Worm (Caenorhabditis elegans) whole organism, L3 larva: Measurements from ENCODE around the gene F31E8.4.
A peak's percentile ranks its signal among the peaks of the same experiment; 100 is the strongest.

Source experiments
- R02D3.7 ChIP-seq: fragments of 150-350 bp; optimal IDR thresholded peaks from 2 replicates; lab custom pipeline; 2014; ENCODE audit warnings: missing biosample characterization, missing genetic modification characterization
- ZK546.5 ChIP-seq: sonication (generic microtip); optimal IDR thresholded peaks from 2 replicates; lab custom pipeline; 2017; ENCODE audit warnings: missing biosample characterization, missing genetic modification characterization
- aly-2 ChIP-seq: fragments of 150-350 bp; optimal IDR thresholded peaks from 2 replicates; lab custom pipeline; 2014; ENCODE audit warnings: missing biosample characterization, missing genetic modification characterization
- ama-1 ChIP-seq: fragments of 150-350 bp; optimal IDR thresholded peaks from 2 replicates; lab custom pipeline; 2018
- ceh-16 ChIP-seq: sonication (generic microtip); optimal IDR thresholded peaks from 2 replicates; lab custom pipeline; 2017; ENCODE audit warnings: missing biosample characterization, missing genetic modification characterization
- ceh-28 ChIP-seq: fragments of 150-350 bp; optimal IDR thresholded peaks from 2 replicates; lab custom pipeline; 2014; ENCODE audit warnings: missing biosample characterization, missing genetic modification reagents, missing genetic modification characterization
- ceh-82 ChIP-seq: fragments of 150-350 bp; optimal IDR thresholded peaks from 2 replicates; lab custom pipeline; 2014; ENCODE audit warnings: missing biosample characterization, missing genetic modification characterization
- ceh-9 ChIP-seq: sonication (generic microtip); optimal IDR thresholded peaks from 2 replicates; lab custom pipeline; 2018; ENCODE audit warnings: missing biosample characterization, missing genetic modification characterization
- daf-12 ChIP-seq: fragments of 150-350 bp; optimal IDR thresholded peaks from 2 replicates; lab custom pipeline; 2014; ENCODE audit warnings: missing biosample characterization, missing genetic modification reagents, missing genetic modification characterization
- egl-27 ChIP-seq: sonication (generic microtip); optimal IDR thresholded peaks from 4 replicates; lab custom pipeline; 2017; ENCODE audit warnings: missing biosample characterization, missing genetic modification reagents, missing genetic modification characterization
- egl-5 ChIP-seq: fragments of 150-350 bp; optimal IDR thresholded peaks from 2 replicates; lab custom pipeline; 2017; ENCODE audit warnings: missing biosample characterization, missing genetic modification reagents, missing genetic modification characterization, inconsistent platforms
- elt-1 ChIP-seq: fragments of 150-350 bp; optimal IDR thresholded peaks from 2 replicates; lab custom pipeline; 2014; ENCODE audit warnings: missing biosample characterization, missing genetic modification characterization
- elt-2 ChIP-seq: sonication (generic microtip); optimal IDR thresholded peaks from 2 replicates; lab custom pipeline; 2016; ENCODE audit warnings: missing genetic modification reagents, mild to moderate bottlenecking, missing genetic modification characterization, missing compliant biosample characterization
- elt-3 ChIP-seq, 3 experiments: fragments of 150-350 bp in 1 of 3; sonication (generic microtip) in 2 of 3; optimal IDR thresholded peaks; 2 replicates in 2 of 3; 4 replicates in 1 of 3; lab custom pipeline; 2014 to 2017; ENCODE audit warnings: missing biosample characterization in 3 of 3, missing genetic modification characterization in 3 of 3
- eor-1 ChIP-seq, 2 experiments: fragments of 150-350 bp; optimal IDR thresholded peaks; 2 replicates each; lab custom pipeline; 2014 to 2018; ENCODE audit warnings: missing biosample characterization in 2 of 2, missing genetic modification characterization in 2 of 2
- fkh-10 ChIP-seq: sonication (generic microtip); optimal IDR thresholded peaks from 2 replicates; lab custom pipeline; 2017; ENCODE audit warnings: missing biosample characterization, missing genetic modification reagents, missing genetic modification characterization
- fkh-2 ChIP-seq: fragments of 150-350 bp; optimal IDR thresholded peaks from 2 replicates; lab custom pipeline; 2014; ENCODE audit warnings: missing biosample characterization, missing genetic modification reagents, missing genetic modification characterization
- fos-1 ChIP-seq: fragments of 150-350 bp; optimal IDR thresholded peaks from 2 replicates; lab custom pipeline; 2014; ENCODE audit warnings: missing biosample characterization, missing genetic modification characterization
- hmg-11 ChIP-seq: sonication (generic microtip); optimal IDR thresholded peaks from 2 replicates; lab custom pipeline; 2016; ENCODE audit warnings: missing genetic modification characterization, missing compliant biosample characterization
- jun-1 ChIP-seq: fragments of 150-350 bp; optimal IDR thresholded peaks from 2 replicates; lab custom pipeline; 2014; ENCODE audit warnings: missing biosample characterization, missing genetic modification reagents, missing genetic modification characterization
- lin-15B ChIP-seq: fragments of 150-350 bp; optimal IDR thresholded peaks from 2 replicates; lab custom pipeline; 2014; ENCODE audit warnings: missing biosample characterization, missing genetic modification characterization
- lin-39 ChIP-seq: fragments of 150-350 bp; optimal IDR thresholded peaks from 2 replicates; lab custom pipeline; 2018; ENCODE audit warnings: missing biosample characterization, missing genetic modification reagents, missing genetic modification characterization
- lsy-12 ChIP-seq: sonication (generic microtip); optimal IDR thresholded peaks from 2 replicates; lab custom pipeline; 2016; ENCODE audit warnings: mild to moderate bottlenecking, missing genetic modification characterization, missing compliant biosample characterization
- mdl-1 ChIP-seq: fragments of 150-350 bp; optimal IDR thresholded peaks from 2 replicates; lab custom pipeline; 2014; ENCODE audit warnings: missing biosample characterization, missing genetic modification characterization
- mml-1 ChIP-seq: fragments of 150-350 bp; sonication (generic microtip); optimal IDR thresholded peaks from 3 replicates; lab custom pipeline; 2014; ENCODE audit warnings: missing biosample characterization, missing genetic modification characterization
- nfya-1 ChIP-seq: sonication (generic microtip); optimal IDR thresholded peaks from 2 replicates; lab custom pipeline; 2017; ENCODE audit warnings: missing genetic modification characterization, mild to moderate bottlenecking, missing compliant biosample characterization, antibody characterized with exemption, moderate library complexity; ENCODE audit not compliant: insufficient read depth
- nhr-11 ChIP-seq: fragments of 150-350 bp; optimal IDR thresholded peaks from 2 replicates; lab custom pipeline; 2014; ENCODE audit warnings: missing biosample characterization, missing genetic modification characterization
- nhr-12 ChIP-seq: fragments of 150-350 bp; optimal IDR thresholded peaks from 2 replicates; lab custom pipeline; 2014; ENCODE audit warnings: missing biosample characterization, missing genetic modification characterization
- nhr-23 ChIP-seq: fragments of 150-350 bp; optimal IDR thresholded peaks from 2 replicates; lab custom pipeline; 2014; ENCODE audit warnings: missing biosample characterization, missing genetic modification reagents, missing genetic modification characterization
- nhr-237 ChIP-seq: fragments of 150-350 bp; optimal IDR thresholded peaks from 2 replicates; lab custom pipeline; 2014; ENCODE audit warnings: missing biosample characterization, missing genetic modification characterization
- nhr-25 ChIP-seq: sonication (generic microtip); optimal IDR thresholded peaks from 2 replicates; lab custom pipeline; 2017; ENCODE audit warnings: missing biosample characterization, missing genetic modification characterization
- nhr-28 ChIP-seq: fragments of 150-350 bp; optimal IDR thresholded peaks from 2 replicates; lab custom pipeline; 2014; ENCODE audit warnings: missing biosample characterization, missing genetic modification characterization
- nhr-43 ChIP-seq: sonication (generic microtip); optimal IDR thresholded peaks from 2 replicates; lab custom pipeline; 2016; ENCODE audit warnings: mild to moderate bottlenecking, missing genetic modification characterization, missing compliant biosample characterization; ENCODE audit not compliant: poor library complexity, severe bottlenecking
- nhr-67 ChIP-seq: fragments of 150-350 bp; optimal IDR thresholded peaks from 2 replicates; lab custom pipeline; 2014; ENCODE audit warnings: missing biosample characterization, missing genetic modification characterization
- nhr-76 ChIP-seq: fragments of 150-350 bp; sonication (generic microtip); optimal IDR thresholded peaks from 5 replicates; lab custom pipeline; 2014; ENCODE audit warnings: missing biosample characterization, missing genetic modification characterization
- nhr-77 ChIP-seq: fragments of 150-350 bp; optimal IDR thresholded peaks from 2 replicates; lab custom pipeline; 2014; ENCODE audit warnings: missing biosample characterization, missing genetic modification characterization
- pha-4 ChIP-seq: fragments of 150-350 bp; optimal IDR thresholded peaks from 2 replicates; lab custom pipeline; 2014; ENCODE audit warnings: missing biosample characterization, missing genetic modification reagents, missing genetic modification characterization
- pqm-1 ChIP-seq: fragments of 150-350 bp; optimal IDR thresholded peaks from 2 replicates; lab custom pipeline; 2017; ENCODE audit warnings: missing biosample characterization, missing genetic modification characterization, inconsistent platforms
- sea-2 ChIP-seq: fragments of 150-350 bp; sonication (generic microtip); optimal IDR thresholded peaks from 4 replicates; lab custom pipeline; 2014; ENCODE audit warnings: missing biosample characterization, missing genetic modification reagents, missing genetic modification characterization
- skn-1 ChIP-seq: fragments of 150-350 bp; optimal IDR thresholded peaks from 2 replicates; lab custom pipeline; 2014; ENCODE audit warnings: missing biosample characterization, missing genetic modification characterization
- snpc-4 ChIP-seq: fragments of 150-350 bp; optimal IDR thresholded peaks from 2 replicates; lab custom pipeline; 2014; ENCODE audit warnings: missing biosample characterization, missing genetic modification characterization
- tbx-2 ChIP-seq: sonication (generic microtip); optimal IDR thresholded peaks from 2 replicates; lab custom pipeline; 2016; ENCODE audit warnings: mild to moderate bottlenecking, missing genetic modification characterization, missing compliant biosample characterization
- unc-39 ChIP-seq: sonication (generic microtip); optimal IDR thresholded peaks from 4 replicates; lab custom pipeline; 2017; ENCODE audit warnings: missing biosample characterization, missing genetic modification characterization
- unc-62 ChIP-seq: fragments of 150-350 bp; sonication (generic microtip); optimal IDR thresholded peaks from 4 replicates; lab custom pipeline; 2014; ENCODE audit warnings: missing biosample characterization, missing genetic modification reagents, missing genetic modification characterization
- zag-1 ChIP-seq: fragments of 150-350 bp; optimal IDR thresholded peaks from 2 replicates; lab custom pipeline; 2014; ENCODE audit warnings: missing biosample characterization, missing genetic modification characterization
- ztf-11 ChIP-seq: fragments of 150-350 bp; optimal IDR thresholded peaks from 2 replicates; lab custom pipeline; 2014; ENCODE audit warnings: missing biosample characterization, missing genetic modification characterization
- ztf-4 ChIP-seq: fragments of 150-350 bp; optimal IDR thresholded peaks from 2 replicates; lab custom pipeline; 2014; ENCODE audit warnings: missing biosample characterization, missing genetic modification characterization

F31E8.4 gene

DNA sequence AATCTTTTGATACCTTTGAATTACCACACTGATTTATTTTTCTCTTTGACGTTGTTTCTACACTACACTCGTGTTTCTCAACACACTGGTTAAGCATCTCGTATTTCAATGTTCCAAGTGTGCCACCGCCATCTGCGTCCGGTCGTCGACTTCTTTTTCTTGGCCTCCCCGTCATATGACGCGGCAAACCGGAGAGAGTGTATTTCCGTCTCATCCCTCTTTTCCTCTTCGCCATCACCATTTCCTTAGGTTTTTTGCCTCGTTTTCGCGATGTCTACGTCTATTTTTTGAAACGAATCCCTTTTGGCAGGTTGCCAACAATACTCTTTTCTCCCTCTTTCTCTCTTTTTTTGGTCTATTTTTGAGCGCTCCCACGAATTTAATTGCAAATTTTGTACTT lies 39.0 kb upstream of the F31E8.4 start (continued):
- TF ChIP-seq nhr-12 (tag; lab: Kevin White, UChicago): no peak
- TF ChIP-seq nhr-76: no peak
- TF ChIP-seq egl-27: no peak
- no peak for TF ChIP-seq hmg-11 (tag; lab: Kevin White, UChicago)
- TF ChIP-seq elt-3 (tag; optimal IDR thresholded peaks at IDR 0.05; lab: Kevin White, UChicago): no peak
- TF ChIP-seq elt-1 (tag; lab: Kevin White, UChicago): peak; percentile 42
- no peak for TF ChIP-seq aly-2 (tag; lab: Kevin White, UChicago)
- TF ChIP-seq ztf-11 (tag; lab: Kevin White, UChicago): no peak
- TF ChIP-seq fos-1 (tag; lab: Kevin White, UChicago): no peak
- TF ChIP-seq mml-1: no peak

DNA sequence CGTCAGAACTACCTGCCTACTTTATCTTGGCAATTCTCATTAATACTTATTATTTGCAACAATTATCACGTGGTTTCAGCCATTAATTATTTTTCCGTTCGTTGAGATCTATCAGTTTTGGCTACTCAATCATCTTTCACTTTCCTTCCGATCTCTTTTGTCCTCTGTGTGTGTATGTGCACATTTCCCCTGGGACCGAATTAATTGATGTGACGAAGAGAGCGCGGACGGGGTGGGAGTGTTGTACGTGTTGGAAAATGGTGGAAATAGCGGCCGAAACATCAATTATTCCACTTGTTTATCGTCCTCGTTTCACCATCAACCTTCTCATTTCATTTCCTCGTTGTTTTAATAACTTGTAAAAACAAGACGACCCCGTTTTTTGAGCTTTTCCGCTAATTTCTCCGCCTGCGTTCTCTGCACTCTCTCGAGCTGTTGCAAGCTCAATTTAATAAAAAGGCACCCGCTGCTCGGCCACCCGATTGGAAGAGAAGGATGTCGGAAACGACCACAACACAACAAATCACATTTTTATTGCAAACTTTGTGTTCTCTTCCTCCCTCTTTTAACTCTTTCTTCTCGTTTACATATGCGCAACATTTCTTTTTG lies 38.4 kb upstream of the F31E8.4 start:
- no peak for TF ChIP-seq mdl-1 (tag; lab: Kevin White, UChicago)
- no peak for TF ChIP-seq snpc-4
- TF ChIP-seq ceh-16 (tag; lab: Kevin White, UChicago): no peak
- no peak for TF ChIP-seq zag-1 (tag; lab: Kevin White, UChicago)
- TF ChIP-seq nhr-23 (tag; lab: Kevin White, UChicago): no peak
- no peak for TF ChIP-seq skn-1 (tag; lab: Kevin White, UChicago)
- no peak for TF ChIP-seq daf-12 (tag; lab: Kevin White, UChicago)
- TF ChIP-seq ztf-11 (tag; lab: Kevin White, UChicago): peak; percentile 12
- TF ChIP-seq ceh-82 (tag; lab: Kevin White, UChicago): no peak
- no peak for TF ChIP-seq fkh-10 (GFP tag; lab: Kevin White, UChicago)
- TF ChIP-seq jun-1 (tag; lab: Kevin White, UChicago): no peak
- TF ChIP-seq tbx-2: peak; percentile 38
- no peak for TF ChIP-seq nhr-237 (tag; lab: Kevin White, UChicago)
- TF ChIP-seq nhr-77 (tag; lab: Kevin White, UChicago): no peak
- no peak for TF ChIP-seq lsy-12
- TF ChIP-seq ama-1 (lab: Kevin White, UChicago): no peak
- TF ChIP-seq nhr-67: no peak
- no peak for TF ChIP-seq hmg-11 (tag; lab: Kevin White, UChicago)
- TF ChIP-seq fkh-2: no peak
- no peak for TF ChIP-seq ZK546.5 (tag; lab: Kevin White, UChicago)
- TF ChIP-seq ztf-4 (tag; lab: Kevin White, UChicago): no peak
- no peak for TF ChIP-seq nhr-76
- TF ChIP-seq pha-4 (tag; lab: Kevin White, UChicago): no peak
- no peak for TF ChIP-seq nhr-11 (tag; lab: Kevin White, UChicago)
- no peak for TF ChIP-seq mml-1
- TF ChIP-seq sea-2 (GFP tag; lab: Kevin White, UChicago): no peak
- no peak for TF ChIP-seq eor-1 (tag; optimal IDR thresholded peaks at IDR 0.05; lab: Kevin White, UChicago)
- TF ChIP-seq unc-39 (tag; lab: Kevin White, UChicago): peak; percentile 18
- TF ChIP-seq ceh-9: no peak
- TF ChIP-seq lin-39 (tag; lab: Kevin White, UChicago): peak; percentile 72
- TF ChIP-seq nfya-1: peak; percentile 41
- TF ChIP-seq unc-62 (GFP tag; lab: Kevin White, UChicago): peak; percentile 94
- no peak for TF ChIP-seq nhr-28
- TF ChIP-seq R02D3.7 (tag; lab: Kevin White, UChicago): no peak
- TF ChIP-seq nhr-43 (tag; lab: Kevin White, UChicago): no peak
- no peak for TF ChIP-seq pqm-1 (tag; lab: Kevin White, UChicago)
- TF ChIP-seq lin-15B: no peak
- no peak for TF ChIP-seq elt-2 (tag; lab: Kevin White, UChicago)
- TF ChIP-seq nhr-12 (tag; lab: Kevin White, UChicago): no peak
- peak; percentile 86 for TF ChIP-seq egl-27
- no peak for TF ChIP-seq egl-5
- no peak for TF ChIP-seq aly-2 (tag; lab: Kevin White, UChicago)
- no peak for TF ChIP-seq fos-1 (tag; lab: Kevin White, UChicago)
- TF ChIP-seq elt-1 (tag; lab: Kevin White, UChicago): no peak
- no peak for TF ChIP-seq elt-3 (tag; optimal IDR thresholded peaks at IDR 0.05; lab: Kevin White, UChicago)
- TF ChIP-seq ceh-28 (tag; lab: Kevin White, UChicago): no peak
- no peak for TF ChIP-seq nhr-25 (tag; lab: Kevin White, UChicago)
